Worm (Caenorhabditis elegans) whole organism, young adult: ENCODE data around the gene F55A4.13.

Experiments
- fkh-3 ChIP-seq: sonication (generic microtip); optimal IDR thresholded peaks from 2 replicates; lab custom pipeline; 2016; ENCODE audit warnings: mild to moderate bottlenecking, missing genetic modification characterization, missing compliant biosample characterization
- nfyb-1 ChIP-seq: fragments of 200-800 bp; sonication (Bioruptor generic); IDR thresholded peaks from 2 replicates; pipeline ENCODE4 v1.3.6; 2022; ENCODE audit warnings: missing genetic modification reagents, missing genetic modification characterization, missing compliant biosample characterization
- pha-4 ChIP-seq: fragments of 150-350 bp; sonication (generic microtip); optimal IDR thresholded peaks from 2 replicates; lab custom pipeline; 2014; ENCODE audit warnings: missing biosample characterization, missing genetic modification reagents, missing genetic modification characterization
- ztf-3 ChIP-seq: fragments of 200-800 bp; sonication (Bioruptor generic); optimal IDR thresholded peaks from 2 replicates; lab custom pipeline; 2018; ENCODE audit warnings: mild to moderate bottlenecking, missing genetic modification characterization, missing compliant biosample characterization

DNA sequence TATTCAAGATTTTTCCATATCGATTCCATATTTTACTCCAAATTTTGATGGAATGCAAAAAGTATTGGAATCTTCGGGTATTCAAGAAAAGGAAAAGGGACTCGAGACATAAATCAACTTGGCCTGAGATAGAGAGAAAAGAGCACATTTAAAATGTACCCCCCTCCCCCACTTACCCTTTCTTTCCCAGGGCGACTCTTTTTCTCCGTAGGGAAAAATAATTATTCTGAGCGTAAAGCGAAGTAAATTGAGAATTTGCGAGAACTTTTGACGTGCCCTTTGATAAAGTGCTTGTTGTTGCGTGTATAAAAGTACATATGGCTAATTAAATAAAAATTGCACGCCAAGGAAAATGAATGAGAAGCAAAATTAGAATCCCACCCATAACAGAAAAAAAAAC, 43.3 kb upstream of the F55A4.13 start:
- no peak for TF ChIP-seq fkh-3
- no peak for TF ChIP-seq ztf-3 (GFP tag; lab: Kevin White, UChicago)
- no peak for TF ChIP-seq pha-4 (tag; lab: Kevin White, UChicago)
- TF ChIP-seq nfyb-1: no peak
